Fruit fly (Drosophila melanogaster): ENCODE data around the gene CG42465.

Gene CG42465

DNA sequence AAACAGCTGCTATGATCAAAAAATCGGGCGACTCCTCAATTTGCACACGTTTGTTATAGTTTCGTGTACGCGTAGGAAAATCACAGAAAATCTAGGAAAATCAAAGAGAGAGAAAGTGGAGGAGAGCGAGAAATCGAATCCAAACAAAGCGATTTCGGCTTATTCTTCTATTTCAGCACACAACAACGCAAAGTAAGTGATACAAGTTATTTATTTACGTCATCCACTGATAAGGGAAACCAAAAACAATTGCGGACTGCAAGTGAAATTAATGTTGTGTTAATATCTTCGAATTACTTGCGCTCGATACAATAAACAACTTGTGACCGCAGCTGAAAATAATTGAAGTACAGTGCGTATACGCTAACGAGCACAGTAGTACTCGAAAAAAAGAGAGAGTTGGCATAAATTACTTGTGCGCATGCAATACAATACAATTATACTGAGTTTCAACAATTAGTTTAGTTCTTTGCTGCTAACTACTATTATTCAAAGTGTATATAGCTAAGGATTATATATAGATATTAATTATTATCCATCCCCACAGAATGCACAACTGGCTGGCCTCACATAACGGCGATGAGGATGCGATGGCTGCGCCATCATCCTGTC lies 13.7 kb downstream of the CG42465 start:
- TF ChIP-seq Hnf4 (GFP tag; optimal IDR thresholded peaks at IDR 0.05) = no peak
- no peak for TF ChIP-seq sage (GFP tag; optimal IDR thresholded peaks at IDR 0.05)
- no peak for TF ChIP-seq tai (GFP tag; optimal IDR thresholded peaks at IDR 0.05)
- no peak for TF ChIP-seq Sp1 (GFP tag; optimal IDR thresholded peaks at IDR 0.05)
- no peak for TF ChIP-seq pan (optimal IDR thresholded peaks at IDR 0.05)
- TF ChIP-seq foxo (GFP tag; optimal IDR thresholded peaks at IDR 0.05) = no peak
- no peak for TF ChIP-seq br (GFP tag; optimal IDR thresholded peaks at IDR 0.05)
- no peak for TF ChIP-seq CrebA (GFP tag; optimal IDR thresholded peaks at IDR 0.05; ENCODE audit: borderline replicate concordance)
- no peak for TF ChIP-seq fru (GFP tag; optimal IDR thresholded peaks at IDR 0.05)
- no peak for TF ChIP-seq Mio (GFP tag; optimal IDR thresholded peaks at IDR 0.05)
- TF ChIP-seq ey (GFP tag; optimal IDR thresholded peaks at IDR 0.05) = no peak
- no peak for TF ChIP-seq sv (GFP tag; optimal IDR thresholded peaks at IDR 0.05)
- TF ChIP-seq lola (GFP tag; optimal IDR thresholded peaks at IDR 0.05) = no peak
- TF ChIP-seq N (GFP tag; optimal IDR thresholded peaks at IDR 0.05) = no peak
- no peak for TF ChIP-seq dl (GFP tag; optimal IDR thresholded peaks at IDR 0.05; ENCODE audit: insufficient read depth in 1 of 2, partially characterized antibody in 2 of 2)
- no peak for TF ChIP-seq OdsH (GFP tag; optimal IDR thresholded peaks at IDR 0.05)
- no peak for TF ChIP-seq Dif (GFP tag; optimal IDR thresholded peaks at IDR 0.05; ENCODE audit: partially characterized antibody)
- TF ChIP-seq Rel (GFP tag; optimal IDR thresholded peaks at IDR 0.05) = no peak
- no peak for TF ChIP-seq Rel (tag; optimal IDR thresholded peaks at IDR 0.05)
- TF ChIP-seq brk (GFP tag; optimal IDR thresholded peaks at IDR 0.05) = no peak
- no peak for TF ChIP-seq h (GFP tag; optimal IDR thresholded peaks at IDR 0.05)

- no peak for TF ChIP-seq tai (GFP tag; optimal IDR thresholded peaks at IDR 0.05)
- no peak for TF ChIP-seq jim (GFP tag; optimal IDR thresholded peaks at IDR 0.05)
- TF ChIP-seq Jra (GFP tag; optimal IDR thresholded peaks at IDR 0.05) = no peak
- no peak for TF ChIP-seq pan (optimal IDR thresholded peaks at IDR 0.05)
- TF ChIP-seq OdsH (GFP tag; optimal IDR thresholded peaks at IDR 0.05) = no peak
- TF ChIP-seq Hr78 (GFP tag; optimal IDR thresholded peaks at IDR 0.05) = no peak
- no peak for TF ChIP-seq foxo (GFP tag; optimal IDR thresholded peaks at IDR 0.05)
- TF ChIP-seq Abd-B (GFP tag; optimal IDR thresholded peaks at IDR 0.05) = no peak
- TF ChIP-seq ey (GFP tag; optimal IDR thresholded peaks at IDR 0.05) = no peak
- TF ChIP-seq rgr (GFP tag; optimal IDR thresholded peaks at IDR 0.05) = no peak
- TF ChIP-seq CG32264 (GFP tag; optimal IDR thresholded peaks at IDR 0.05) = no peak
Observed at dm6 chr2L:3717673-3718235, 17.8 kb downstream of the CG42465 start, which contains the start of the genes lectin-24A and Shaw. lectin-24A (minus strand) TSS chr2L:3717773. Shaw (plus strand) TSS chr2L:3718185.

dm6 chr2L:3719414-3719959 lies 19.5 kb downstream of the CG42465 start:
- TF ChIP-seq woc (GFP tag; optimal IDR thresholded peaks at IDR 0.05) = no peak
- TF ChIP-seq Abd-B (GFP tag; optimal IDR thresholded peaks at IDR 0.05) = no peak
- no peak for TF ChIP-seq HLH106 (tag; optimal IDR thresholded peaks at IDR 0.05)
- no peak for TF ChIP-seq CG32264 (GFP tag; optimal IDR thresholded peaks at IDR 0.05)
- TF ChIP-seq sage (GFP tag; optimal IDR thresholded peaks at IDR 0.05) = no peak
- TF ChIP-seq pan (optimal IDR thresholded peaks at IDR 0.05) = no peak
- TF ChIP-seq h (GFP tag; optimal IDR thresholded peaks at IDR 0.05) = peak; percentile 17
- TF ChIP-seq fru (GFP tag; optimal IDR thresholded peaks at IDR 0.05) = peak; percentile 15
- TF ChIP-seq tai (GFP tag; optimal IDR thresholded peaks at IDR 0.05) = no peak
- TF ChIP-seq Dfd (GFP tag; optimal IDR thresholded peaks at IDR 0.05) = no peak
- no peak for TF ChIP-seq Dif (GFP tag; optimal IDR thresholded peaks at IDR 0.05; ENCODE audit: partially characterized antibody)
- TF ChIP-seq dmrt93B (GFP tag; optimal IDR thresholded peaks at IDR 0.05) = peak; percentile 1

- TF ChIP-seq Dfd (GFP tag; optimal IDR thresholded peaks at IDR 0.05) (no peak), Rel (GFP tag; optimal IDR thresholded peaks at IDR 0.05) (no peak), Rel (tag; optimal IDR thresholded peaks at IDR 0.05) (no peak), sage (GFP tag; optimal IDR thresholded peaks at IDR 0.05) (no peak), brk (GFP tag; optimal IDR thresholded peaks at IDR 0.05) (no peak), foxo (GFP tag; optimal IDR thresholded peaks at IDR 0.05) (no peak), CG32264 (GFP tag; optimal IDR thresholded peaks at IDR 0.05) (no peak), tai (GFP tag; optimal IDR thresholded peaks at IDR 0.05) (no peak), br (GFP tag; optimal IDR thresholded peaks at IDR 0.05) (no peak), Abd-B (GFP tag; optimal IDR thresholded peaks at IDR 0.05) (no peak), jim (GFP tag; optimal IDR thresholded peaks at IDR 0.05) (no peak), CrebA (GFP tag; optimal IDR thresholded peaks at IDR 0.05; ENCODE audit: borderline replicate concordance) (no peak), dmrt93B (GFP tag; optimal IDR thresholded peaks at IDR 0.05) (no peak), woc (GFP tag; optimal IDR thresholded peaks at IDR 0.05) (no peak), Vsx2 (GFP tag; optimal IDR thresholded peaks at IDR 0.05; ENCODE audit: partially characterized antibody) (no peak), Hr78 (GFP tag; optimal IDR thresholded peaks at IDR 0.05) (no peak), Myc (optimal IDR thresholded peaks at IDR 0.05) (no peak), pan (optimal IDR thresholded peaks at IDR 0.05) (no peak), GATAd (GFP tag; optimal IDR thresholded peaks at IDR 0.05) (no peak), CG9705 (GFP tag; optimal IDR thresholded peaks at IDR 0.05) (no peak)
Observed at dm6 chr2L:3729635-3730034, 29.6 kb downstream of the CG42465 start.
